Fruit fly (Drosophila melanogaster) whole organism, adult: ENCODE measurements around the gene Cdep.

Experiments used
- CG11617 ChIP-seq: fragments of 200-800 bp; sonication (Bioruptor generic); optimal IDR thresholded peaks from 2 replicates; lab custom pipeline; 2017; ENCODE audit warnings: mild to moderate bottlenecking, missing biosample characterization, missing genetic modification reagents, missing genetic modification characterization
- CG12768 ChIP-seq: fragments of 200-800 bp; sonication (Bioruptor generic); optimal IDR thresholded peaks from 2 replicates; lab custom pipeline; 2017; ENCODE audit warnings: missing biosample characterization, missing genetic modification characterization, mild to moderate bottlenecking, moderate library complexity, missing genetic modification reagents
- CG14711 ChIP-seq: fragments of 200-800 bp; sonication (Bioruptor generic); optimal IDR thresholded peaks from 2 replicates; lab custom pipeline; 2018; ENCODE audit warnings: missing biosample characterization, mild to moderate bottlenecking, missing genetic modification characterization, moderate library complexity
- CG1620 ChIP-seq: fragments of 200-800 bp; sonication (Bioruptor generic); optimal IDR thresholded peaks from 2 replicates; lab custom pipeline; 2016; ENCODE audit warnings: missing biosample characterization, missing genetic modification characterization
- CG33017 ChIP-seq: fragments of 200-800 bp; sonication (Bioruptor generic); optimal IDR thresholded peaks from 2 replicates; lab custom pipeline; 2018; ENCODE audit warnings: missing biosample characterization, mild to moderate bottlenecking, missing genetic modification characterization, moderate library complexity
- CG5204 ChIP-seq: fragments of 200-800 bp; sonication (Bioruptor generic); optimal IDR thresholded peaks from 2 replicates; lab custom pipeline; 2016; ENCODE audit warnings: missing biosample characterization, missing genetic modification characterization
- CG7045 ChIP-seq: fragments of 200-800 bp; sonication (Bioruptor generic); optimal IDR thresholded peaks from 2 replicates; lab custom pipeline; 2017; ENCODE audit warnings: missing biosample characterization, mild to moderate bottlenecking, missing genetic modification characterization
- CG7101 ChIP-seq: fragments of 200-800 bp; sonication (Bioruptor generic); optimal IDR thresholded peaks from 2 replicates; lab custom pipeline; 2018; ENCODE audit warnings: missing biosample characterization, mild to moderate bottlenecking, missing genetic modification characterization, moderate library complexity
- Clk ChIP-seq: fragments of 200-800 bp; sonication (Bioruptor generic); optimal IDR thresholded peaks from 2 replicates; lab custom pipeline; 2017; ENCODE audit warnings: missing biosample characterization, missing genetic modification characterization
- Crg-1 ChIP-seq: fragments of 200-800 bp; sonication (Bioruptor generic); optimal IDR thresholded peaks from 2 replicates; lab custom pipeline; 2016; ENCODE audit warnings: missing biosample characterization, missing genetic modification characterization
- Hr96 ChIP-seq: fragments of 200-800 bp; sonication (Bioruptor generic); optimal IDR thresholded peaks from 2 replicates; lab custom pipeline; 2016; ENCODE audit warnings: missing biosample characterization, missing genetic modification characterization
- Mnt ChIP-seq: fragments of 200-800 bp; sonication (Bioruptor generic); optimal IDR thresholded peaks from 2 replicates; lab custom pipeline; 2016; ENCODE audit warnings: missing biosample characterization, mild to moderate bottlenecking, missing genetic modification characterization
- bab1 ChIP-seq: fragments of 200-800 bp; sonication (Bioruptor generic); optimal IDR thresholded peaks from 3 replicates; lab custom pipeline; 2019; ENCODE audit warnings: missing biosample characterization, mild to moderate bottlenecking, missing genetic modification characterization, moderate library complexity
- cic ChIP-seq: fragments of 200-800 bp; sonication (Bioruptor generic); optimal IDR thresholded peaks from 2 replicates; lab custom pipeline; 2017; ENCODE audit warnings: missing biosample characterization, mild to moderate bottlenecking, missing genetic modification characterization, moderate library complexity
- cnc ChIP-seq, 2 experiments: fragments of >200 bp; optimal IDR thresholded peaks; 2 replicates each; lab custom pipeline; 2017
- kay ChIP-seq: fragments of 200-800 bp; sonication (Bioruptor generic); peaks from one replicate; lab custom pipeline; 2016; ENCODE audit warnings: missing biosample characterization, missing genetic modification characterization, borderline replicate concordance
- ovo ChIP-seq: fragments of 200-800 bp; sonication (Bioruptor generic); optimal IDR thresholded peaks from 2 replicates; lab custom pipeline; 2016; ENCODE audit warnings: missing biosample characterization, missing genetic modification characterization
- pad ChIP-seq: fragments of 200-800 bp; sonication (Bioruptor generic); optimal IDR thresholded peaks from 3 replicates; lab custom pipeline; 2017; ENCODE audit warnings: missing biosample characterization, missing genetic modification characterization, mild to moderate bottlenecking, moderate library complexity, missing genetic modification reagents
- tj ChIP-seq: fragments of 200-800 bp; sonication (Bioruptor generic); optimal IDR thresholded peaks from 3 replicates; lab custom pipeline; 2017; ENCODE audit warnings: missing biosample characterization, mild to moderate bottlenecking, missing genetic modification characterization, moderate library complexity
- toe ChIP-seq: fragments of 200-800 bp; sonication (Bioruptor generic); optimal IDR thresholded peaks from 2 replicates; lab custom pipeline; 2016; ENCODE audit warnings: missing biosample characterization, missing genetic modification characterization

Gene Cdep

DNA sequence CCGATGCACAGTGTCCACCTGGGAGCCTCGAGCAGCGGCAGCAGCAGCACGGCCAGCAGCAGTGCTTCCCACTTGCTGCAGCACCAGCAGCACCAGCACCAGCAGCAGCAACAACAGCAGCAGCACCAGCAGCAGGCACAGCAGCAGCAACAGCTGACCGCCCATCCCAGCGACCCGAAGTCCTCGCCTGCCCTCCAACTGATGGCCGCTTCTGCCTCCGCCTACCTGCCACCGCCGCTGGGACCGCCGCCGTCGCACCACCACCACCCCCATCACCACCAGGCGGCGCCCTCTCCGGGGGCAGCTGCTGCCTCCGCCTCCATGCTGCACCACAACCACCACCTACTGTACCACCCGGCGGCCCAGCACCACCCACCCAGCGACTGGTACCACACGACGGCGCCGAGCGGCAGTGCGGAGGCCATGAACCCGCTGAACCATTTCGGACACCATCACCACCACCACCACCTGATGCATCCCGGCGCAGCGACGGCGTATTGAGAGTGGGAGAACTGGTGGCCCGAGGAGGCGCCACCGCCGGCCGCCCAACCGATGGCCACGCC lies 41.6 kb upstream of the Cdep start:
- TF ChIP-seq CG7045 (GFP tag; lab: Kevin White, UChicago): no peak
- no peak for TF ChIP-seq toe (GFP tag; lab: Kevin White, UChicago)

DNA sequence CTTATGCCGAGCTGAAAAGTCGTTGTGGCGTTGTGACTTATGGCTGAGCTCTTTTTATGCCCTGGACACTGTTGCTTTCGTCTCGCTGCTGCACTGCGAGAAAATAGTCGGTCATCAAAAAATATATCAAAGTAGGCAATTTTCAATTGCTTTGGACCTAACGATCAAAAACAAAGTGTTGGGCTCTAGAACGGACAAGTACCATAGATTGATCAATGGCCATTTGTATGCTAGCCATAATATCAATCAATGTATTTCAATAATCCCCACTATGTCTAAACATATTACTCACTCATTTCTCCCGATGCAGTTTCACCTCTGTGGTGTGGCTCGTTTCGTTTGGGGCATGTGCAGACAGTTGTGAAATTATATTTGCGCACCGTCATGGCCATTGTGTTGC lies 36.6 kb upstream of the Cdep start:
- no peak for TF ChIP-seq CG1620 (GFP tag; lab: Kevin White, UChicago)
- no peak for TF ChIP-seq Crg-1 (GFP tag; lab: Kevin White, UChicago)

DNA sequence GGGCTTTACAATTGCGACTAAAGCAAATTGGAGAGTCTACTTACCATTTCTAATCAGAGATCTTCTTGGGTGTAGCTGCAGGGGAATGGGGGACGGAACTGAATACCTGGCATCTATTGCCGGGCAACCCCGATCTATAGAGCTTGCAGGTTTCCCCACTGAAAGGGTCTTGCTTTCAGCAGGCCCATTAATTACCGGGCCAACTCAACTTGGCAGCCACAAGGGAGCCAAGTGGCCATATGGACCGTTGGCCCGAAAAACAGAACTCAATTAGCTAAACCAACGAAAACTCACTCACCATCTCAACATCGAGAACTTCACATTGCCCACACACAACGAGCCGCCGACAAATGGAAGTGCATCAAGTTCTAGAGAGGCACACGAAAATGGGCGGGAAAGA lies 31.9 kb upstream of the Cdep start, which contains the start of gene laf:
laf (minus strand) TSS at position 101 of the 400 bp plus-strand sequence.
- TF ChIP-seq ovo (GFP tag; lab: Kevin White, UChicago): no peak

DNA sequence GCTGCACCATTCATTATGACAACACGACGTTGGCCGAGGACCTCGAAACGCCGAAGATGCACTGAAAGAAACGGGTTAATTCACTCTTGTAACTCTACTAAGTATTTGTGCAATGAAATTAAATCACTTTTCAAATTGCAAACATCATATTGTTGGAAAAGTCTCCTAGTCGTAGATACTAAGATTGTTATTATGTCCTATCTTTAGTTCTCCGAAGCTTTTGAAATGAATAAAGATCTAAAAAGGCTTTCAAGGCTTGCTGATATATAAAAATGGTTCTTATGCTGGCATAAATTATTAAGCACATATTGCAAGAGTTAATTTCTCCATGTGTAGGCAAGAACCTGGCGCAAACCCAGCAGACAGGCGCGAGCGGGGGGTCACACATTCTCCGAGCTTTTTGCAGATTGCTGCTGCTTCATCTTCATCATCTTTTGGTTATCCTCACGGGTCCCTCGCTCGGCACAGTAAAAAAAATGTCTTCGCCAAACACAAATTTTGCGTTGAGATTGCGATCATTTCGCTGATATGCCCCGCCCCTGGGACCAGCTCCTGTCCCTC lies 27.1 kb upstream of the Cdep start:
- no peak for TF ChIP-seq CG1620 (GFP tag; lab: Kevin White, UChicago)
- no peak for TF ChIP-seq CG5204
- no peak for TF ChIP-seq CG33017 (tag; lab: Kevin White, UChicago)
- TF ChIP-seq kay (GFP tag; lab: Kevin White, UChicago): no peak
- TF ChIP-seq CG12768: no peak
- no peak for TF ChIP-seq cic (GFP tag; lab: Kevin White, UChicago)
- TF ChIP-seq Hr96 (GFP tag; lab: Kevin White, UChicago): no peak
- no peak for TF ChIP-seq ovo (GFP tag; lab: Kevin White, UChicago)
- no peak for TF ChIP-seq pad
- no peak for TF ChIP-seq CG11617 (GFP tag; lab: Kevin White, UChicago)
- TF ChIP-seq cnc (optimal IDR thresholded peaks at IDR 0.05; lab: Kevin White, UChicago): no peak
- no peak for TF ChIP-seq CG7101 (tag; lab: Kevin White, UChicago)
- TF ChIP-seq CG14711 (tag; lab: Kevin White, UChicago): no peak

DNA sequence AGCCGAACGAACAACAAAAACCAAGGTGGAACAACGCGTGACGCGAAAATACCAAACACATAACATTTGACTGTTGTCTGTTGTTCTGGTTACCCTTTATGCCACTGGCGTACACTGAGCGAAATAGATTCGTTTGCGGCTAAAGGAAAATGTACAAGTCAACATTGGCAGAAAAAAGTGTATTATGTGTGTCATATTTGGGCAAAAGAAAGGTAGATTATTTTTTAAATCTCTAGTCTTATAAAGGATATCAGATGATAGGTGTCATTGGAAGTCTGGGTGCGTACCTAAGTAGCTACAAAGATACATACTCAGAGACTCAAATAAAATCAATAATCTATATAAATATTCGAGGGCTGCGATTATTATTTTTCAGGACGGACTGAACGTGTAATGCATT lies 26.5 kb upstream of the Cdep start:
- TF ChIP-seq Crg-1 (GFP tag; lab: Kevin White, UChicago) (no peak), Hr96 (GFP tag; lab: Kevin White, UChicago) (no peak), ovo (GFP tag; lab: Kevin White, UChicago) (no peak)

DNA sequence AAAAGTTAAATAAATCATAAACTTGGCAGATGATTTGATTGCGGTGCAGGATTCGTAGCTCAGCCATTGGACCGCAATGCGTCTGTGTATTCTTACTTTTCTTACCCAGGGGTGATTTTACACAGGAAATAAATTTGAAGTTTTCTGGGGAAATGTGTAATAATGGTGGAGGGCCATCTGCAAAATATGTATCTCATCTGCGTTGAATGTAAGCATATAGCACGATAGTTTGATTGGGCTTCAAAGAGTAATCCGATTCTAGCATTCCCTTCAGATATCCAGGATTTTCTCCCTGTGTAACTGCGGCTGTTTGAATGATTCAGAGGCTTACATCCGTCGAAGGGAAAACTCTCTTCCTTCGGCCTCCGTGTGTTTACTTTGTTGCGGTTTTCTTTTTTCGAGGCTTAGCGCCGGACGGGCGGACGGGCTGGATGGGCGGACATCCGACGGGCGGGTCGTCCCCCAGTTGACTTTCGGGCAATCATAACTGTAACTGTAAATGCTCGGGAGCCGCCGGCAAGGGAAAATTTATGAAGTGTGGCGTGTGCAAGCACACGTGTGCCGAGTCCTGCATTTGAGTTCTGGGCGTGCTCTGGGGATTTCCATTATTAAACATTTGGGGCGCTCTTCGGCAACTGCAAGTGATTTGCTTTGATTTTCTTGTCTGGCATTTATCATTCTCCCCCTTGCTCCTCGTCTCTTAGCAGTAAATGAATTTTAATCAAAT lies 24.1 kb upstream of the Cdep start:
- TF ChIP-seq kay (GFP tag; lab: Kevin White, UChicago) (no peak), Hr96 (GFP tag; lab: Kevin White, UChicago) (no peak), CG7045 (GFP tag; lab: Kevin White, UChicago) (no peak), toe (GFP tag; lab: Kevin White, UChicago) (no peak), Clk (GFP tag; lab: Kevin White, UChicago) (no peak), CG7101 (tag; lab: Kevin White, UChicago) (no peak), Mnt (GFP tag; lab: Kevin White, UChicago) (no peak), CG11617 (GFP tag; lab: Kevin White, UChicago) (no peak), CG33017 (tag; lab: Kevin White, UChicago) (no peak), CG5204 (no peak), CG1620 (GFP tag; lab: Kevin White, UChicago) (no peak), tj (GFP tag; lab: Kevin White, UChicago) (no peak), bab1 (no peak), ovo (GFP tag; lab: Kevin White, UChicago) (no peak)

DNA sequence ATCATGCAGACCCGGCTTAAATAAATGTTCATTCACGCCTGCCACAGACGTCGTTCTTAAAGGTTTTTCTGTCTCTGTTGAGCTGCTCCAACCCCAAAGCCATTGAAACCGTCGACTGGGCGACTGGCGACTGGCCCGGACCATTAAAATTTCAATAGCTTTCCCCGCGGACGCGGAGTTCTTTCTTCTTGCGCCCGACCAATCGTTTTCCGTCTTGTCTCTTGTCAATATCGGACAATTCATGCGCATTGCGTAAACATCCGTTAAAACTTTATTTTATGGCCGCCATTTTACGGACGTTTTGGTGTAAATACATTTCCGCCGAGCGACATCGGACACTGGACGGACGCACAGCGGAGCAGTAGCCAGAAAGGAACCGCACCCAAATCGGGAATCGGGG lies 14.8 kb upstream of the Cdep start:
- TF ChIP-seq CG1620 (GFP tag; lab: Kevin White, UChicago) (no peak), tj (GFP tag; lab: Kevin White, UChicago) (no peak), pad (no peak), Hr96 (GFP tag; lab: Kevin White, UChicago) (no peak)

DNA sequence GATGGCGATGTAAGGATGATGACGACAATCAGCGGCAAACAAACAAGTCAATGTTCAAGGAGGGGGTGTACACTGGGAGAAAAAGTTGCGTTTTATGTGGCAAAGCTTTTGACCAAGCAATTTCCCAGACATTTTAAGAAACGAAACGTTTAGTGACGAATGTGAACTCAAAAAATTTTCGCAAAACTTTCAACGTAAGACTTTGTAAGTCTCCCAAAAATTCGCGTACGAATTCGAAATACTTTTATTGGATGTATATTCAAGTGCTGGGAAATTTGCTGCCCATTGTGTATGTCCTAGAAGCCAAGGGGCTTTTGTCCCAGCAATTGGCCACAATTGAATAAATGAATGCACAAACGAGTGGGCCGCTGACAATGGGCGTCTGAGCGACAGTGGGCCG lies 13.4 kb upstream of the Cdep start:
- TF ChIP-seq Hr96 (GFP tag; lab: Kevin White, UChicago) (no peak), Clk (GFP tag; lab: Kevin White, UChicago) (no peak), CG33017 (tag; lab: Kevin White, UChicago) (no peak), bab1 (no peak), CG1620 (GFP tag; lab: Kevin White, UChicago) (no peak), tj (GFP tag; lab: Kevin White, UChicago) (no peak), ovo (GFP tag; lab: Kevin White, UChicago) (no peak), CG5204 (no peak), cic (GFP tag; lab: Kevin White, UChicago) (no peak), CG7045 (GFP tag; lab: Kevin White, UChicago) (no peak), kay (GFP tag; lab: Kevin White, UChicago) (no peak)
